Worm (Caenorhabditis elegans): ENCODE measurements around the gene K02D3.2.

The K02D3.2 gene

DNA sequence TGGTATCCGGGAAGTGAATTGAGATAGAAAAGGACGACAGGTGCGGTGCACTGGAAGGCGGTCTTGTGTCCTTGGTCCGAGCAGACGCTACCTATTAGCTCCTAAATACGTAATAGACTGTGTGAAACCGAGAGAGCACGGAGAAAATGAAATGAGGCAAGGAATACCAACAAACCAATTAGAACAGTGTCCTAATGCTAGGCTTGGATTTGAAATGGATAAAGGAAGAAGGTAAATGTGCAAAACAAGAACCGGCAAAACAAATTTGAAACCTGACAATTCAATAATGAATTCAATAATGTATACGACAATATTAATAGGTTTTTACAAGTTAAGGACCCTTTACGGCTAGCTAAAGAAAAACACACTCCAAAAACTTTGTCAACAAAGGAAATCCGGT lies 43.1 kb downstream of the K02D3.2 start, which contains the start of gene C04A11.2:
Gene C04A11.2 (minus strand): TSS at position 101 of the 400 bp plus-strand sequence.
- TF ChIP-seq hlh-26 (GFP tag; conservative IDR thresholded peaks at IDR 0.05) (no peak), lin-40 (tag; optimal IDR thresholded peaks at IDR 0.05) (no peak)

- TF ChIP-seq B0261.1 (tag; optimal IDR thresholded peaks at IDR 0.05) (no peak), xnd-1 (tag; optimal IDR thresholded peaks at IDR 0.05) (no peak), hsf-1 (GFP tag; IDR thresholded peaks at IDR 0.05) (no peak), mel-28 (tag; optimal IDR thresholded peaks at IDR 0.05; ENCODE audit: borderline replicate concordance) (no peak), F33H1.4 (GFP tag; IDR thresholded peaks at IDR 0.05) (no peak), attf-3 (GFP tag; conservative IDR thresholded peaks at IDR 0.05) (no peak), repo-1 (tag; optimal IDR thresholded peaks at IDR 0.05) (no peak), zfh-2 (GFP tag; conservative IDR thresholded peaks at IDR 0.05) (no peak), nhr-27 (tag; optimal IDR thresholded peaks at IDR 0.05) (no peak), snpc-1.3 (tag; optimal IDR thresholded peaks at IDR 0.05; ENCODE audit: insufficient read depth) (no peak), dpff-1 (tag; optimal IDR thresholded peaks at IDR 0.05) (no peak), zim-3 (tag; optimal IDR thresholded peaks at IDR 0.05) (no peak), nhr-80 (tag; optimal IDR thresholded peaks at IDR 0.05) (no peak), aptf-3 (GFP tag; IDR thresholded peaks at IDR 0.05) (no peak), tbx-9 (tag; optimal IDR thresholded peaks at IDR 0.05; ENCODE audit: borderline replicate concordance) (no peak)
Observed at ce11 chrX:13666864-13667263, 44.9 kb downstream of the K02D3.2 start.

DNA sequence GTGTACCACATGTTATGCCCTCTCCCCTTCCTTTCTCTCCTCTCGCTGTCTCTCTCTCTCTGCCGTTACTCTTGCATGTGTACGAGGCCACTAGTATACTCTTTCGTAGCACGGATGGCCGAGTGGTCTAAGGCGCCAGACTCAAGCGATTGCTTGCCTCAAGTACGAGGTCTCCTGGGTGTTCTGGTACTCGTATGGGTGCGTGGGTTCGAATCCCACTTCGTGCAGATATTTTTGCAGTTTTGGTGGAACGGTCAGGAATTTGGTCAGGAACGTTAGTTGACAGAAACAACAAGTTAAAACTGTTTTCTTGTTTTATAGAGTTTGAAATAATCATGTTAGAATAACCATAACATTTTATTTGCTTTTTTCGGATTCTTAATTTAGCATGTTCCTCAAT lies 46.4 kb downstream of the K02D3.2 start:
- no peak for TF ChIP-seq nfya-1 (tag; optimal IDR thresholded peaks at IDR 0.05; ENCODE audit: borderline replicate concordance, insufficient read depth)
- peak; percentile 78 for TF ChIP-seq ceh-100 (GFP tag; IDR thresholded peaks at IDR 0.05)
- 0 out of 2 replicates have a peak, but pooled peaks have one; percentile 86 for TF ChIP-seq lag-1 (GFP tag; IDR thresholded peaks at IDR 0.05)
- TF ChIP-seq mes-4 (tag; optimal IDR thresholded peaks at IDR 0.05), result peak; percentile 94
- no peak for TF ChIP-seq xnd-1 (tag; optimal IDR thresholded peaks at IDR 0.05)
- TF ChIP-seq zim-3 (tag; optimal IDR thresholded peaks at IDR 0.05), result peak; percentile 97
- TF ChIP-seq ztf-22 (GFP tag; optimal IDR thresholded peaks at IDR 0.05), result peak; percentile 79
- TF ChIP-seq F37B4.10 (GFP tag; IDR thresholded peaks at IDR 0.05), result 0 out of 2 replicates have a peak, but pooled peaks have one; percentile 86
- TF ChIP-seq ceh-40 (GFP tag; IDR thresholded peaks at IDR 0.05), result peak; percentile 93
- TF ChIP-seq snpc-4 (GFP tag; optimal IDR thresholded peaks at IDR 0.05), result peak; percentile 85
- peak in 3 of 4 experiments; percentile 82 to 87 (median 84) for TF ChIP-seq snpc-4 (tag; optimal IDR thresholded peaks at IDR 0.05)
- TF ChIP-seq efl-1 (GFP tag; optimal IDR thresholded peaks at IDR 0.05), result no peak
- peak; percentile 77; the same call in 1 of the 2 replicates for TF ChIP-seq ztf-28 (GFP tag; IDR thresholded peaks at IDR 0.05)
- no peak for TF ChIP-seq ceh-91 (GFP tag; IDR thresholded peaks at IDR 0.05)
- TF ChIP-seq somi-1 (GFP tag; optimal IDR thresholded peaks at IDR 0.05), result peak; percentile 83
- peak; percentile 40 for TF ChIP-seq sdz-38 (tag; optimal IDR thresholded peaks at IDR 0.05)
- peak; percentile 88 for TF ChIP-seq lir-1 (GFP tag; conservative IDR thresholded peaks at IDR 0.05)
- peak; percentile 99 for TF ChIP-seq F52B5.7 (tag; optimal IDR thresholded peaks at IDR 0.05)
- TF ChIP-seq madf-8 (GFP tag; conservative IDR thresholded peaks at IDR 0.05), result no peak
- TF ChIP-seq lin-54 (GFP tag; optimal IDR thresholded peaks at IDR 0.05), result peak; percentile 77
- peak; percentile 60 for TF ChIP-seq nhr-80 (tag; optimal IDR thresholded peaks at IDR 0.05)
- peak; percentile 64; the same call in 1 of the 2 replicates for TF ChIP-seq aptf-2 (GFP tag; conservative IDR thresholded peaks at IDR 0.05)
- TF ChIP-seq let-607 (tag; optimal IDR thresholded peaks at IDR 0.05), result peak; percentile 65 to 83
- peak; percentile 92 for TF ChIP-seq ekl-4 (GFP tag; IDR thresholded peaks at IDR 0.05)
- peak; percentile 62 for TF ChIP-seq ccch-3 (GFP tag; optimal IDR thresholded peaks at IDR 0.05)
- peak; percentile 92 for TF ChIP-seq ztf-25 (GFP tag; IDR thresholded peaks at IDR 0.05)
- TF ChIP-seq rec-8 (tag; optimal IDR thresholded peaks at IDR 0.05), result peak; percentile 95
- peak; percentile 96 for TF ChIP-seq ceh-79 (tag; optimal IDR thresholded peaks at IDR 0.05)
- peak; percentile 89 for TF ChIP-seq attf-5 (GFP tag; optimal IDR thresholded peaks at IDR 0.05)
- TF ChIP-seq B0035.1 (tag; optimal IDR thresholded peaks at IDR 0.05), result peak; percentile 90
- TF ChIP-seq let-526 (GFP tag; IDR thresholded peaks at IDR 0.05), result peak; percentile 82

Data from whole organism, young adult.